Worm (Caenorhabditis elegans) whole organism, L3 larva: ENCODE data around the gene sru-22.

ENCODE experiments used
- ama-1 ChIP-seq: fragments of 150-350 bp; optimal IDR thresholded peaks from 2 replicates; lab custom pipeline; 2018
- egl-27 ChIP-seq: sonication (generic microtip); optimal IDR thresholded peaks from 4 replicates; lab custom pipeline; 2017; ENCODE audit warnings: missing biosample characterization, missing genetic modification reagents, missing genetic modification characterization
- elt-1 ChIP-seq: fragments of 150-350 bp; optimal IDR thresholded peaks from 2 replicates; lab custom pipeline; 2014; ENCODE audit warnings: missing biosample characterization, missing genetic modification characterization
- elt-3 ChIP-seq, 3 experiments: fragments of 150-350 bp in 1 of 3; sonication (generic microtip) in 2 of 3; optimal IDR thresholded peaks; 2 replicates in 2 of 3; 4 replicates in 1 of 3; lab custom pipeline; 2014 to 2017; ENCODE audit warnings: missing biosample characterization in 3 of 3, missing genetic modification characterization in 3 of 3
- pqm-1 ChIP-seq: fragments of 150-350 bp; optimal IDR thresholded peaks from 2 replicates; lab custom pipeline; 2017; ENCODE audit warnings: missing biosample characterization, missing genetic modification characterization, inconsistent platforms
- snpc-4 ChIP-seq: fragments of 150-350 bp; optimal IDR thresholded peaks from 2 replicates; lab custom pipeline; 2014; ENCODE audit warnings: missing biosample characterization, missing genetic modification characterization
- unc-39 ChIP-seq: sonication (generic microtip); optimal IDR thresholded peaks from 4 replicates; lab custom pipeline; 2017; ENCODE audit warnings: missing biosample characterization, missing genetic modification characterization

- TF ChIP-seq elt-3 (tag; optimal IDR thresholded peaks at IDR 0.05; lab: Kevin White, UChicago) = no peak
- TF ChIP-seq unc-39 (tag; lab: Kevin White, UChicago) = no peak
- no peak for TF ChIP-seq elt-1 (tag; lab: Kevin White, UChicago)
- TF ChIP-seq egl-27 (tag; lab: Kevin White, UChicago) = no peak
- TF ChIP-seq pqm-1 (tag; lab: Kevin White, UChicago) = no peak
- no peak for TF ChIP-seq snpc-4 (tag; lab: Kevin White, UChicago)
- TF ChIP-seq ama-1 (lab: Kevin White, UChicago) = no peak
Measured at ce11 chrV:15970820-15971219, 3.9 kb downstream of the sru-22 start.
